Fruit fly (Drosophila melanogaster): ENCODE results near the gene CG13287.
A peak's percentile ranks its signal among the peaks of the same experiment; 100 is the strongest.

CG13287 gene

DNA sequence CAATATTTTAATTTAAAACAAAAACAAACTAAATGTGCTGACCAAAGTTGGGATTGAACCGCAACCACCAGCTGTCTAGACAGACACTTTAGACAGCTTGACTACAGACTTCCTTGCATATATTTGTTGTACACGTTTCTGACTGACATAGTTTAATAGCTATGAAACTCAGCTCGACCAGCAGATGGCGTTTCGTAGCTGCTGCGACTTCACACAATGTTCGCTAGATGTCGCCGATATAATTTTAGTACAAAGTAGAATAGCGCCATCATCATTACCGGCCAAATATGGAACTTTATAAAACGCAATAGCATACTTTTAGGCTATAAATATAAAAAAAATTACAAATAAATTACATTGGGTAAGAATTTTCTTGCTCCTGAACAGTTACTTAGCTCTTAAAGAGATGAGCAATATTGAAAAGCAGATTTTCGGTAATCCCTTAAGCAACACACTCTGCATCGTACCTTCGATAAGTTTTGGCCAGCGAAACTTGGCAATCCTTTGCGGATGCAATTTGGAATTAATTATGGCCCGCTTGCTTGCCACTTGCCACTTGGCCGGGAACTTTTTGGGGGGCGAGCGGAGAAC, 12.4 kb upstream of the CG13287 start (continued):
- TF ChIP-seq Dbx (GFP tag; IDR thresholded peaks at IDR 0.05) (peak; percentile 86), cg (GFP tag; optimal IDR thresholded peaks at IDR 0.05) (no peak), CG31365 (tag; optimal IDR thresholded peaks at IDR 0.05) (peak; percentile 87), Elba2 (GFP tag; optimal IDR thresholded peaks at IDR 0.05) (peak; percentile 11), Hr3 (GFP tag; optimal IDR thresholded peaks at IDR 0.05) (peak; percentile 65), az2 (GFP tag; optimal IDR thresholded peaks at IDR 0.05) (peak; percentile 67), CG11456 (GFP tag; IDR thresholded peaks at IDR 0.05) (peak; percentile 97), hkb (optimal IDR thresholded peaks at IDR 0.05) (no peak), hkb (GFP tag; IDR thresholded peaks at IDR 0.05) (peak; percentile 45; the same call in 1 of the 2 replicates), Nf-YA (GFP tag; IDR thresholded peaks at IDR 0.05) (0 out of 2 replicates have a peak, but pooled peaks have one; percentile 20), Fer3 (tag; optimal IDR thresholded peaks at IDR 0.05) (peak; percentile 80), Eip74EF (GFP tag; optimal IDR thresholded peaks at IDR 0.05) (peak in 1 of 2 experiments; percentile 34), en (GFP tag; optimal IDR thresholded peaks at IDR 0.05) (no peak), nmo (GFP tag; optimal IDR thresholded peaks at IDR 0.05) (peak; percentile 66), CG15479 (GFP tag; optimal IDR thresholded peaks at IDR 0.05) (no peak), CG11723 (GFP tag; optimal IDR thresholded peaks at IDR 0.05) (no peak), pho (GFP tag; optimal IDR thresholded peaks at IDR 0.05) (peak; percentile 44), CG5245 (GFP tag; optimal IDR thresholded peaks at IDR 0.05) (peak; percentile 89), CG14667 (GFP tag; IDR thresholded peaks at IDR 0.05) (peak; percentile 59), Spps (tag; optimal IDR thresholded peaks at IDR 0.05) (peak; percentile 57), Rx (GFP tag; IDR thresholded peaks at IDR 0.05) (peak; percentile 66), CG3838 (GFP tag; optimal IDR thresholded peaks at IDR 0.05) (no peak), ranshi (GFP tag; IDR thresholded peaks at IDR 0.05) (0 out of 2 replicates have a peak, but pooled peaks have one; percentile 45), dpn (GFP tag; optimal IDR thresholded peaks at IDR 0.05) (peak; percentile 78 to 89), H2.0 (GFP tag; IDR thresholded peaks at IDR 0.05) (peak; percentile 69), CG16813 (GFP tag; IDR thresholded peaks at IDR 0.05; ENCODE audit: partially characterized antibody) (no peak; the same call in 2 of the 3 replicates), grau (tag; optimal IDR thresholded peaks at IDR 0.05) (peak; percentile 63), Jarid2 (GFP tag; optimal IDR thresholded peaks at IDR 0.05) (peak; percentile 52), CG10366 (GFP tag; IDR thresholded peaks at IDR 0.05) (peak; percentile 78), Mrtf (GFP tag; IDR thresholded peaks at IDR 0.05) (peak; percentile 85), HLH3B (GFP tag; IDR thresholded peaks at IDR 0.05) (peak; percentile 71), Neu2 (GFP tag; optimal IDR thresholded peaks at IDR 0.05; ENCODE audit: borderline replicate concordance) (no peak), NC2α (GFP tag; optimal IDR thresholded peaks at IDR 0.05) (peak; percentile 11), Antp (GFP tag; optimal IDR thresholded peaks at IDR 0.05) (peak; percentile 76), PHDP (tag; optimal IDR thresholded peaks at IDR 0.05) (no peak), CHES-1-like (GFP tag; optimal IDR thresholded peaks at IDR 0.05) (peak; percentile 34), CG6791 (GFP tag; IDR thresholded peaks at IDR 0.05; ENCODE audit: partially characterized antibody) (peak; percentile 87), CG13894 (tag; optimal IDR thresholded peaks at IDR 0.05) (peak; percentile 90), slp2 (GFP tag; optimal IDR thresholded peaks at IDR 0.05) (peak; percentile 51), Med (GFP tag) (no peak), mirr (GFP tag; optimal IDR thresholded peaks at IDR 0.05) (peak; percentile 61), CG11695 (GFP tag; IDR thresholded peaks at IDR 0.05) (no peak), Dfd (GFP tag; optimal IDR thresholded peaks at IDR 0.05) (no peak), chif (GFP tag; optimal IDR thresholded peaks at IDR 0.05) (peak; percentile 18 to 69), stwl (tag; optimal IDR thresholded peaks at IDR 0.05) (peak; percentile 79), fd96Cb (tag; optimal IDR thresholded peaks at IDR 0.05) (peak; percentile 57), CG17568 (GFP tag; optimal IDR thresholded peaks at IDR 0.05) (no peak), Scr (GFP tag; IDR thresholded peaks at IDR 0.05; ENCODE audit: partially characterized antibody) (peak; percentile 23; the same call in 1 of the 2 replicates), ac (GFP tag; optimal IDR thresholded peaks at IDR 0.05) (no peak), CG6254 (GFP tag; optimal IDR thresholded peaks at IDR 0.05) (no peak)

Measured in whole organism, embryonic.